Worm (Caenorhabditis elegans) whole organism, L1 larva: ENCODE results near the gene F49C12.4.

ENCODE experiments used
- C16A3.4 ChIP-seq: fragments of 150-350 bp; optimal IDR thresholded peaks from 2 replicates; lab custom pipeline; 2014; ENCODE audit warnings: missing biosample characterization, missing genetic modification characterization
- Y116A8C.19 ChIP-seq: sonication (generic microtip); optimal IDR thresholded peaks from 2 replicates; lab custom pipeline; 2016; ENCODE audit warnings: missing compliant biosample characterization, missing genetic modification characterization, borderline replicate concordance
- aha-1 ChIP-seq: fragments of 150-350 bp; optimal IDR thresholded peaks from 2 replicates; lab custom pipeline; 2014; ENCODE audit warnings: missing biosample characterization, missing genetic modification characterization
- blmp-1 ChIP-seq: fragments of 150-350 bp; optimal IDR thresholded peaks from 2 replicates; lab custom pipeline; 2014; ENCODE audit warnings: missing biosample characterization, missing genetic modification characterization
- ceh-8 ChIP-seq: fragments of 200-800 bp; sonication (Bioruptor generic); optimal IDR thresholded peaks from 2 replicates; lab custom pipeline; 2018; ENCODE audit warnings: mild to moderate bottlenecking, missing genetic modification characterization, moderate library complexity, missing compliant biosample characterization
- ces-1 ChIP-seq: fragments of 150-350 bp; optimal IDR thresholded peaks from 2 replicates; lab custom pipeline; 2014; ENCODE audit warnings: missing biosample characterization, missing genetic modification reagents, missing genetic modification characterization
- dpl-1 ChIP-seq, 3 experiments: fragments of 150-350 bp in 2 of 3; sonication (generic microtip) in 1 of 3; optimal IDR thresholded peaks; 2 replicates each; lab custom pipeline; 2014 to 2017; ENCODE audit warnings: missing biosample characterization in 3 of 3, missing genetic modification characterization in 3 of 3, missing genetic modification reagents in 3 of 3
- dsc-1 ChIP-seq: sonication (generic microtip); optimal IDR thresholded peaks from 2 replicates; lab custom pipeline; 2016; ENCODE audit warnings: mild to moderate bottlenecking, missing genetic modification characterization, missing compliant biosample characterization
- elt-2 ChIP-seq: sonication (generic microtip); optimal IDR thresholded peaks from 2 replicates; lab custom pipeline; 2016; ENCODE audit warnings: missing genetic modification characterization, mild to moderate bottlenecking, inconsistent platforms, missing compliant biosample characterization, missing genetic modification reagents
- elt-3 ChIP-seq, 6 experiments: fragments of 150-350 bp in 1 of 6; sonication (generic microtip); optimal IDR thresholded peaks; 2 replicates each; lab custom pipeline; 2017 to 2018; ENCODE audit warnings: missing biosample characterization in 6 of 6, missing genetic modification characterization in 6 of 6, inconsistent platforms in 1 of 6
- ets-5 ChIP-seq: fragments of 200-800 bp; sonication (Bioruptor generic); IDR thresholded peaks from 2 replicates; pipeline ENCODE4 v1.3.6; 2022; ENCODE audit warnings: missing genetic modification characterization, missing compliant biosample characterization
- grh-1 ChIP-seq: fragments of 200-800 bp; sonication (Bioruptor generic); IDR thresholded peaks from 2 replicates; pipeline ENCODE4 v1.3.6; 2022; ENCODE audit warnings: missing genetic modification reagents, missing genetic modification characterization, missing compliant biosample characterization
- irx-1 ChIP-seq: sonication (generic microtip); optimal IDR thresholded peaks from 2 replicates; lab custom pipeline; 2016; ENCODE audit warnings: missing genetic modification characterization, missing compliant biosample characterization
- jun-1 ChIP-seq: fragments of 150-350 bp; optimal IDR thresholded peaks from 2 replicates; lab custom pipeline; 2014; ENCODE audit warnings: missing biosample characterization, missing genetic modification reagents, missing genetic modification characterization
- lin-13 ChIP-seq: fragments of 150-350 bp; optimal IDR thresholded peaks from 2 replicates; lab custom pipeline; 2014; ENCODE audit warnings: missing biosample characterization, missing genetic modification reagents, missing genetic modification characterization
- lin-15B ChIP-seq: fragments of 150-350 bp; sonication (generic microtip); optimal IDR thresholded peaks from 3 replicates; lab custom pipeline; 2014; ENCODE audit warnings: missing biosample characterization, missing genetic modification characterization
- lin-39 ChIP-seq: fragments of 150-350 bp; optimal IDR thresholded peaks from 2 replicates; lab custom pipeline; 2014; ENCODE audit warnings: missing biosample characterization, missing genetic modification reagents, missing genetic modification characterization
- lir-3 ChIP-seq: sonication (generic microtip); optimal IDR thresholded peaks from 2 replicates; lab custom pipeline; 2016; ENCODE audit warnings: mild to moderate bottlenecking, missing genetic modification characterization, moderate library complexity, missing compliant biosample characterization; ENCODE audit not compliant: poor library complexity
- lsy-2 ChIP-seq, 2 experiments: fragments of 150-350 bp; optimal IDR thresholded peaks; 2 replicates each; lab custom pipeline; 2014; ENCODE audit warnings: missing biosample characterization in 2 of 2, missing genetic modification characterization in 2 of 2
- nhr-237 ChIP-seq: fragments of 150-350 bp; optimal IDR thresholded peaks from 2 replicates; lab custom pipeline; 2014; ENCODE audit warnings: missing biosample characterization, missing genetic modification characterization
- nhr-47 ChIP-seq: sonication (generic microtip); optimal IDR thresholded peaks from 2 replicates; lab custom pipeline; 2016; ENCODE audit warnings: mild to moderate bottlenecking, missing genetic modification characterization, moderate library complexity, missing compliant biosample characterization
- nhr-76 ChIP-seq: sonication (generic microtip); optimal IDR thresholded peaks from 2 replicates; lab custom pipeline; 2017; ENCODE audit warnings: missing biosample characterization, missing genetic modification characterization
- nhr-84 ChIP-seq: sonication (generic microtip); optimal IDR thresholded peaks from 2 replicates; lab custom pipeline; 2017; ENCODE audit warnings: missing biosample characterization, missing genetic modification characterization
- snu-23 ChIP-seq: sonication (generic microtip); optimal IDR thresholded peaks from 2 replicates; lab custom pipeline; 2016; ENCODE audit warnings: missing genetic modification characterization, missing compliant biosample characterization
- unc-62 ChIP-seq: fragments of 150-350 bp; optimal IDR thresholded peaks from 2 replicates; lab custom pipeline; 2014; ENCODE audit warnings: missing biosample characterization, missing genetic modification reagents, missing genetic modification characterization
- unc-86 ChIP-seq: sonication (generic microtip); optimal IDR thresholded peaks from 2 replicates; lab custom pipeline; 2016; ENCODE audit warnings: missing genetic modification characterization, missing compliant biosample characterization
- ztf-11 ChIP-seq, 2 experiments: sonication (generic microtip); optimal IDR thresholded peaks; 2 replicates each; lab custom pipeline; 2016 to 2017; ENCODE audit warnings: missing genetic modification characterization in 2 of 2, missing biosample characterization in 1 of 2, missing compliant biosample characterization in 1 of 2

Gene F49C12.4

ce11 chrIV:9256865-9257264, 47.0 kb downstream of the F49C12.4 start:
- TF ChIP-seq ztf-11 (tag; optimal IDR thresholded peaks at IDR 0.05; lab: Kevin White, UChicago), result no peak
- TF ChIP-seq nhr-47 (tag; lab: Kevin White, UChicago), result no peak
- TF ChIP-seq aha-1 (tag; lab: Kevin White, UChicago), result no peak
- TF ChIP-seq ets-5 (GFP tag; lab: Robert Waterston, UW), result no peak
- TF ChIP-seq lsy-2 (tag; optimal IDR thresholded peaks at IDR 0.05; lab: Kevin White, UChicago), result no peak
- no peak for TF ChIP-seq jun-1
- TF ChIP-seq lin-39 (tag; lab: Kevin White, UChicago), result no peak
- no peak for TF ChIP-seq ces-1 (GFP tag; lab: Kevin White, UChicago)
- no peak for TF ChIP-seq lir-3
- no peak for TF ChIP-seq unc-62 (GFP tag; lab: Kevin White, UChicago)
- TF ChIP-seq dsc-1 (tag; lab: Kevin White, UChicago), result no peak

- TF ChIP-seq nhr-237 (tag; lab: Kevin White, UChicago) (no peak), C16A3.4 (tag; lab: Kevin White, UChicago) (no peak), irx-1 (tag; lab: Kevin White, UChicago) (no peak), lin-15B (no peak), blmp-1 (tag; lab: Kevin White, UChicago) (no peak), nhr-84 (tag; lab: Kevin White, UChicago) (no peak), nhr-76 (tag; lab: Kevin White, UChicago) (no peak), unc-86 (tag; lab: Kevin White, UChicago) (no peak), snu-23 (GFP tag; lab: Kevin White, UChicago) (no peak), ceh-8 (GFP tag; lab: Kevin White, UChicago) (no peak), dsc-1 (tag; lab: Kevin White, UChicago) (no peak), Y116A8C.19 (tag; lab: Kevin White, UChicago) (no peak), grh-1 (no peak), elt-2 (tag; lab: Kevin White, UChicago) (no peak), dpl-1 (GFP tag; optimal IDR thresholded peaks at IDR 0.05; lab: Kevin White, UChicago) (no peak), lsy-2 (tag; optimal IDR thresholded peaks at IDR 0.05; lab: Kevin White, UChicago) (no peak), lin-13 (GFP tag; lab: Kevin White, UChicago) (no peak), elt-3 (tag; optimal IDR thresholded peaks at IDR 0.05; lab: Kevin White, UChicago) (no peak)
Observed at ce11 chrIV:9256017-9256416, 47.9 kb downstream of the F49C12.4 start, which contains the start of gene Y11D7A.9. TSS of gene Y11D7A.9 (minus strand) at chrIV:9256117.
